Fruit fly (Drosophila melanogaster) Kc167 (cell line): Measurements from ENCODE around the gene Taf13.

Experiments used
- Myc ChIP-seq: fragments of >200 bp; optimal IDR thresholded peaks from 2 replicates; lab custom pipeline; 2017; ENCODE audit warnings: missing external identifiers
- insv ChIP-seq: fragments of >200 bp; optimal IDR thresholded peaks from 3 replicates; lab custom pipeline; 2018; ENCODE audit warnings: missing external identifiers
- ttk ChIP-seq: sonication (Bioruptor generic); optimal IDR thresholded peaks from 2 replicates; lab custom pipeline; 2017; ENCODE audit warnings: missing external identifiers

DNA sequence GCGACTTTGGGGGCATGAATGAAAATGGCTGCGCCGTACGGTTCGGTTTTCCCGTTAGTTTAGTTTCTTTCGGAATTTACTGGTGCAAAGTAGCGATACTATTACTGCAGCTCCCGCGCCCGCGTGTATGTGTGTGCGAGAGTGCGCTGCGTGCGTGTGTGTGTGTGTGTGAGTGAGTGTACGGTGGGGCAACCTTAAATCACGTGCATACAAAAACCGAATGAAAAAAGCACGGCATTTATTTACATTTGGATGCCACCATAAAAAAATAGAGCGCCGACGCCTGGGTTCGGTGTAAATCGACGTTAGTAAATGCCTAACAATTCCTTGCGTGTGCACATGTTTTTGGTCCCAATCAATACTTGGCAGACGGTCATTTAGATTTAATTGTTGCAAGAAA, 4.1 kb upstream of the Taf13 start:
- TF ChIP-seq insv (lab: Kevin White, UChicago) (no peak), Myc (no peak), ttk (lab: Kevin White, UChicago) (no peak)
